Worm (Caenorhabditis elegans) whole organism, L3 larva: ENCODE data around the gene his-38.

Experiments used
- R02D3.7 ChIP-seq: fragments of 150-350 bp; optimal IDR thresholded peaks from 2 replicates; lab custom pipeline; 2014; ENCODE audit warnings: missing biosample characterization, missing genetic modification characterization
- ama-1 ChIP-seq: fragments of 150-350 bp; optimal IDR thresholded peaks from 2 replicates; lab custom pipeline; 2018
- ceh-28 ChIP-seq: fragments of 150-350 bp; optimal IDR thresholded peaks from 2 replicates; lab custom pipeline; 2014; ENCODE audit warnings: missing biosample characterization, missing genetic modification reagents, missing genetic modification characterization
- ceh-9 ChIP-seq: sonication (generic microtip); optimal IDR thresholded peaks from 2 replicates; lab custom pipeline; 2018; ENCODE audit warnings: missing biosample characterization, missing genetic modification characterization
- elt-1 ChIP-seq: fragments of 150-350 bp; optimal IDR thresholded peaks from 2 replicates; lab custom pipeline; 2014; ENCODE audit warnings: missing biosample characterization, missing genetic modification characterization
- elt-2 ChIP-seq: sonication (generic microtip); optimal IDR thresholded peaks from 2 replicates; lab custom pipeline; 2016; ENCODE audit warnings: missing genetic modification reagents, mild to moderate bottlenecking, missing genetic modification characterization, missing compliant biosample characterization
- elt-3 ChIP-seq, 3 experiments: fragments of 150-350 bp in 1 of 3; sonication (generic microtip) in 2 of 3; optimal IDR thresholded peaks; 2 replicates in 2 of 3; 4 replicates in 1 of 3; lab custom pipeline; 2014 to 2017; ENCODE audit warnings: missing biosample characterization in 3 of 3, missing genetic modification characterization in 3 of 3
- fkh-2 ChIP-seq: fragments of 150-350 bp; optimal IDR thresholded peaks from 2 replicates; lab custom pipeline; 2014; ENCODE audit warnings: missing biosample characterization, missing genetic modification reagents, missing genetic modification characterization
- fos-1 ChIP-seq: fragments of 150-350 bp; optimal IDR thresholded peaks from 2 replicates; lab custom pipeline; 2014; ENCODE audit warnings: missing biosample characterization, missing genetic modification characterization
- hmg-11 ChIP-seq: sonication (generic microtip); optimal IDR thresholded peaks from 2 replicates; lab custom pipeline; 2016; ENCODE audit warnings: missing genetic modification characterization, missing compliant biosample characterization
- lin-39 ChIP-seq: fragments of 150-350 bp; optimal IDR thresholded peaks from 2 replicates; lab custom pipeline; 2018; ENCODE audit warnings: missing biosample characterization, missing genetic modification reagents, missing genetic modification characterization
- lsy-12 ChIP-seq: sonication (generic microtip); optimal IDR thresholded peaks from 2 replicates; lab custom pipeline; 2016; ENCODE audit warnings: mild to moderate bottlenecking, missing genetic modification characterization, missing compliant biosample characterization
- nfya-1 ChIP-seq: sonication (generic microtip); optimal IDR thresholded peaks from 2 replicates; lab custom pipeline; 2017; ENCODE audit warnings: missing genetic modification characterization, mild to moderate bottlenecking, missing compliant biosample characterization, antibody characterized with exemption, moderate library complexity; ENCODE audit not compliant: insufficient read depth
- nhr-11 ChIP-seq: fragments of 150-350 bp; optimal IDR thresholded peaks from 2 replicates; lab custom pipeline; 2014; ENCODE audit warnings: missing biosample characterization, missing genetic modification characterization
- nhr-12 ChIP-seq: fragments of 150-350 bp; optimal IDR thresholded peaks from 2 replicates; lab custom pipeline; 2014; ENCODE audit warnings: missing biosample characterization, missing genetic modification characterization
- nhr-23 ChIP-seq: fragments of 150-350 bp; optimal IDR thresholded peaks from 2 replicates; lab custom pipeline; 2014; ENCODE audit warnings: missing biosample characterization, missing genetic modification reagents, missing genetic modification characterization
- nhr-25 ChIP-seq: sonication (generic microtip); optimal IDR thresholded peaks from 2 replicates; lab custom pipeline; 2017; ENCODE audit warnings: missing biosample characterization, missing genetic modification characterization
- nhr-43 ChIP-seq: sonication (generic microtip); optimal IDR thresholded peaks from 2 replicates; lab custom pipeline; 2016; ENCODE audit warnings: mild to moderate bottlenecking, missing genetic modification characterization, missing compliant biosample characterization; ENCODE audit not compliant: poor library complexity, severe bottlenecking
- nhr-76 ChIP-seq: fragments of 150-350 bp; sonication (generic microtip); optimal IDR thresholded peaks from 5 replicates; lab custom pipeline; 2014; ENCODE audit warnings: missing biosample characterization, missing genetic modification characterization
- pqm-1 ChIP-seq: fragments of 150-350 bp; optimal IDR thresholded peaks from 2 replicates; lab custom pipeline; 2017; ENCODE audit warnings: missing biosample characterization, missing genetic modification characterization, inconsistent platforms
- sea-2 ChIP-seq: fragments of 150-350 bp; sonication (generic microtip); optimal IDR thresholded peaks from 4 replicates; lab custom pipeline; 2014; ENCODE audit warnings: missing biosample characterization, missing genetic modification reagents, missing genetic modification characterization
- skn-1 ChIP-seq: fragments of 150-350 bp; optimal IDR thresholded peaks from 2 replicates; lab custom pipeline; 2014; ENCODE audit warnings: missing biosample characterization, missing genetic modification characterization
- snpc-4 ChIP-seq: fragments of 150-350 bp; optimal IDR thresholded peaks from 2 replicates; lab custom pipeline; 2014; ENCODE audit warnings: missing biosample characterization, missing genetic modification characterization
- tbx-2 ChIP-seq: sonication (generic microtip); optimal IDR thresholded peaks from 2 replicates; lab custom pipeline; 2016; ENCODE audit warnings: mild to moderate bottlenecking, missing genetic modification characterization, missing compliant biosample characterization
- unc-62 ChIP-seq: fragments of 150-350 bp; sonication (generic microtip); optimal IDR thresholded peaks from 4 replicates; lab custom pipeline; 2014; ENCODE audit warnings: missing biosample characterization, missing genetic modification reagents, missing genetic modification characterization
- zag-1 ChIP-seq: fragments of 150-350 bp; optimal IDR thresholded peaks from 2 replicates; lab custom pipeline; 2014; ENCODE audit warnings: missing biosample characterization, missing genetic modification characterization
- ztf-4 ChIP-seq: fragments of 150-350 bp; optimal IDR thresholded peaks from 2 replicates; lab custom pipeline; 2014; ENCODE audit warnings: missing biosample characterization, missing genetic modification characterization

The his-38 gene

DNA sequence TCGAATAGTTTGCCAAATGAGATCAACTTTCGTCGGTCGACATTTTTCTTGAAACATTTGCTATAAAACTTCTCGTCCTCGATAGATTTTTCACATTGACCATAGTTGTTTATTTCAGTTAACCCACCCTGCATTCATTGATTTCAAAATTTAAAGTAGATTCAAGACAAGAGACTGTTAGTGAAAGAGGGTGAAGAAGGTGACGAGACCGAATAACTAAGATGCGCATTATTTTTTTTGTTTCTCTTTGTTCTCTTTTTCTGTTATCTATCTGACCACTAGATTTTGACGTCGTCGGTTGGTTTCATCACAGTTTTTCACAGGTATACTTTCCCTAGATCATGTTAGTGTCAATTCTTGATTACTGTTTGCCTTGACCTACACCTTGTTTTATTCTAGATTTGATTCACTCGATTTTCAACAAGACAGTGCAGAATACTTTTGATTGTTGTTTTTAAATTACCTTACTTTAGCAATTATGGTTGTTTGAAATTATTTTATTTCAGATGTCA is 21.1 kb upstream of the his-38 start, which contains the start of gene ttr-30:
TSS of gene ttr-30 (plus strand) at position 265 of the 512 bp plus-strand sequence.
- TF ChIP-seq nhr-23 = peak; percentile 75
- no peak for TF ChIP-seq zag-1 (tag; lab: Kevin White, UChicago)
- peak; percentile 38 for TF ChIP-seq nhr-25 (tag; lab: Kevin White, UChicago)
- peak; percentile 48 for TF ChIP-seq elt-1 (tag; lab: Kevin White, UChicago)

DNA sequence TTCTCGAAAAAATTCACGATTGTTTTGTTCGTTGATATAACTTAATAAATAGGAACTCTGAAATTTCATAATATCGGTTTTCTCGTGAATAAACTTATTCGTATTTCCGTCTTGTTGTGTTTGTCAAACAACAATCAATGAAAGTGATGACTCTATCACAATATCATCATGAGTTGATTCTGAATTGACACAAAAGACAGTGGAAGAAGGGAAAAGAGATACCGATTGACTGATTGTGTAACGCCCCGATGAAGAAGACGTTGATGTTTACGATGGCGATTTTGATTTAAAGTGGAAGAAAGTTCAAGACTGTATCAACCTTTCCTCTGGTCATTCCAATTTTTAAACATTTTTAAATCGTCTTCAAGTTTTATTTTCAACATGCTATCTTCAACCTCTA is 19.9 kb upstream of the his-38 start, which contains the start of gene ttr-59:
TSS of gene ttr-59 (plus strand) at position 218 of the 400 bp plus-strand sequence.
- peak; percentile 59 for TF ChIP-seq nhr-25 (tag; lab: Kevin White, UChicago)
- TF ChIP-seq nhr-23 = peak; percentile 51
- TF ChIP-seq R02D3.7 (tag; lab: Kevin White, UChicago) = no peak
- TF ChIP-seq, all 47 proteins: peak for 2

DNA sequence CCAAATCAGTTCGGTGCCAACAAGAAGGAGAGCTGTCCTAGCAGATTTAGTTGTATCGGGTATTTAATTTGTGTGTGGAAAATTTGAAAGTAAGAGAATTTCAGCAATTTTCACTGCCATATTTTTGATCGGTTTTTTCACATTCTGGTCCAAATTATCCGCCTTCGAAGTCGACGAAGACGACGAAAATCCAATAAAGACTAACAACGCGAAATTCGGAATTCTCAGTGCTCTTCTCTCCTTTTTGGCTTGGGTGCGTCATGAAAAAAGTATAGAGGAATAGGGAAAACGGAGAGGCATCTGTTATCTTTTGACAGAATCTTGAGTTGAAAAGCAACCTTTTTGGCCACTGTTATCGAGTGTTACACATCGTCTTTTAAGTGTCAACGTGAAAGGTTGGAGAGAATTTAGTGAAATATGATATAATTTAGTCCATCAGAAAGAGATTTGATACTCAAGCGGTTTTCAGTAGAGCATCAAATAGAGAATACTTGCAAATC is 18.4 kb upstream of the his-38 start:
- TF ChIP-seq unc-62 (GFP tag; lab: Kevin White, UChicago) (peak; percentile 41), ama-1 (lab: Kevin White, UChicago) (no peak), elt-1 (tag; lab: Kevin White, UChicago) (peak; percentile 82)

DNA sequence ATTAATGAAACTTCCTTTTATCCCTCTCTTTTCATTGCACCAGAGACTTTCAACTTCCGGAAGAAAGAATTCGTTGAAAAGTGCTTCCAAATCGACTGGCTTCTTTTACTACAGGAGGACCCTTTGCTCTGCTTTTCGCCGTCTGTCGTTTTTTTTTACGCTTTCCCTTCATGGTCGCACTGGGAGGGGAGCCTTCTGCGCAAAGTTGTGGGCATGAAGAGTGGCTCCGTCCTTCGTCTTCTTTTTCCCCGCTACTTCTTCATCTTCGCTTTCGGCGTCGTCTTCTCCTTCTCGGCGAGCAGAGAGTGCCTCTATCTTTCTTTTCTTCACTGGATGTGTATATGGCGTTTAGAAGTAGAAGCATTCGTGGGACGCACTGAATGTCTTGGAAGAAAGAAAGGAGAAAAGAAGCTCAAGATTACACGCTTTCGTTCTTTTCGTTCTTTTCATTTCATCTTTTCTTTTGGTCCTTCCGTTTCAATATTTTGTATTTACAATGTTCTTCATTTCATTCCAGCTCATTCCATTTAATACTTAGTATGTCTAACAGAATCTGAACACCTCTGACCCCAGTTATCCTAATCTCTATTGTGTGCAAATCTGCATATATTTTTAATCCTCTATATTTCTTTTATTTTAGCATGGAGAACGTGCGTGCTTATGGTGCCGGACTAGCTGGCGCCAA is 17.4 kb upstream of the his-38 start, which contains the start of gene sng-1:
TSS of gene sng-1 (plus strand) at position 635 of the 685 bp plus-strand sequence.
- TF ChIP-seq unc-62 (GFP tag; lab: Kevin White, UChicago) (no peak), lin-39 (peak; percentile 54), nfya-1 (peak; percentile 36), elt-2 (no peak), snpc-4 (tag; lab: Kevin White, UChicago) (no peak), fos-1 (tag; lab: Kevin White, UChicago) (no peak), hmg-11 (tag; lab: Kevin White, UChicago) (peak; percentile 56)

DNA sequence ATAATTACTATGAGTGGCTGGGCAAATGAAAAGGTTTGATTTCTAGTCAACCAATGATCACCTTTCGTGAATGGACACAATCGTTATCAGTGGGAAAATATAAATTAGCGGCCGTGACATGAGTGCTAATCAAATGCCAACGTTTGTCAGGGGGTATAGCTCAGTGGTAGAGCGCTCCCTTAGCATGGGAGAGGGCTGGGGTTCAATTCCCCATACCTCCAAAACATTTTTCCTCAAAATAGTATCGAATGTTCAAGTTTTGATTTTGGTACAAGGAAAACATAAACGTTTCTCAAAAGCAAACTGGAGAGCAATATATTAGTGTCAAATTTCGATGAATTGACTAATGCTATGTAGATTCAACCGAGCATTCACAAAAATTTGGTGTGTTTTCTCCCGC is 13.9 kb upstream of the his-38 start:
- TF ChIP-seq tbx-2 = peak; percentile 31
- TF ChIP-seq nhr-43 = peak; percentile 71
- peak in 1 of 3 experiments; percentile 6 for TF ChIP-seq elt-3 (tag; optimal IDR thresholded peaks at IDR 0.05; lab: Kevin White, UChicago)
- peak; percentile 13 for TF ChIP-seq nhr-25 (tag; lab: Kevin White, UChicago)
- TF ChIP-seq nhr-76 = no peak
- peak; percentile 58 for TF ChIP-seq lsy-12 (tag; lab: Kevin White, UChicago)
- TF ChIP-seq skn-1 (tag; lab: Kevin White, UChicago) = peak; percentile 20
- peak; percentile 38 for TF ChIP-seq nfya-1
- TF ChIP-seq pqm-1 (tag; lab: Kevin White, UChicago) = peak; percentile 49
- TF ChIP-seq elt-2 = peak; percentile 67
- TF ChIP-seq ceh-9 (tag; lab: Kevin White, UChicago) = no peak
- TF ChIP-seq ama-1 (lab: Kevin White, UChicago) = no peak

DNA sequence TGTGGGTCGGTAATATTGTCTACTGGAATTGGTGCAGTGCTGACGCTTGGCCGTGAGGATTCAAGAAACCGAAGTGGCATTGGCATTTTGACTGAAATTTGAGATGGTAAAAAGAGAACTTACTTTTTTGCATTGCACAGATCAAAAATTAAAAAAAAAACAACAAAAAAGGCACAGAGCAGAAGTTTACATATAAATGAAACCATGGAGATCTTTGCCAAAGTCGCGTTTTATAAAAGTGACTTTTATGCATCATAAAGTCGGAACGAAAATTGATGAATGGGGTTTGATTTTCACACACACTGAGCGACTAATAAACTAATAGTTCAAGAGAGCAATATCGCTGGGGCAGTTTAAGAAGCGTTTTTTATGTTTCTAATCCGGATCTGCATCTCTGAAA is 12.6 kb upstream of the his-38 start, which contains the start of gene T08A9.13:
TSS of gene T08A9.13 (minus strand) at position 101 of the 400 bp plus-strand sequence.
- TF ChIP-seq R02D3.7 (tag; lab: Kevin White, UChicago) (no peak), nhr-25 (tag; lab: Kevin White, UChicago) (no peak), sea-2 (GFP tag; lab: Kevin White, UChicago) (no peak), fkh-2 (tag; lab: Kevin White, UChicago) (no peak), nhr-12 (tag; lab: Kevin White, UChicago) (no peak), ceh-28 (no peak), lin-39 (no peak), ama-1 (lab: Kevin White, UChicago) (no peak), tbx-2 (no peak), ztf-4 (tag; lab: Kevin White, UChicago) (no peak), nhr-76 (no peak), elt-1 (tag; lab: Kevin White, UChicago) (no peak), nhr-11 (tag; lab: Kevin White, UChicago) (no peak), snpc-4 (tag; lab: Kevin White, UChicago) (no peak)
